Worm (Caenorhabditis elegans): Measurements from ENCODE around the gene tmem-131.

tmem-131 gene

ce11 chrIII:5013915-5014346, 16.0 kb upstream of the tmem-131 start (continued):
- TF ChIP-seq tag-97 (GFP tag; IDR thresholded peaks at IDR 0.05) (no peak), nhr-42 (GFP tag; IDR thresholded peaks at IDR 0.05) (no peak), php-3 (GFP tag; IDR thresholded peaks at IDR 0.05) (peak; percentile 71; the same call in 1 of the 2 replicates), fos-1 (tag; optimal IDR thresholded peaks at IDR 0.05) (no peak), dve-1 (tag; optimal IDR thresholded peaks at IDR 0.05; ENCODE audit: insufficient read depth) (peak; percentile 87), zip-11 (GFP tag; IDR thresholded peaks at IDR 0.05) (no peak), mdl-1 (tag; optimal IDR thresholded peaks at IDR 0.05) (peak; percentile 42 to 78), dmd-9 (GFP tag; IDR thresholded peaks at IDR 0.05) (no peak), hmg-1.1 (GFP tag; IDR thresholded peaks at IDR 0.05) (peak; percentile 93), ceh-20 (GFP tag; IDR thresholded peaks at IDR 0.05) (peak; percentile 65; the same call in 1 of the 2 replicates), skn-1 (tag; optimal IDR thresholded peaks at IDR 0.05) (no peak), jun-1 (tag; optimal IDR thresholded peaks at IDR 0.05) (no peak), F49E8.2 (tag; optimal IDR thresholded peaks at IDR 0.05; ENCODE audit: borderline replicate concordance) (no peak), vab-7 (GFP tag; IDR thresholded peaks at IDR 0.05) (0 out of 2 replicates have a peak, but pooled peaks have one; percentile 39), lsy-2 (tag; optimal IDR thresholded peaks at IDR 0.05) (peak; percentile 78 to 90), R02D3.7 (tag; optimal IDR thresholded peaks at IDR 0.05) (no peak), lim-7 (GFP tag; IDR thresholded peaks at IDR 0.05) (0 out of 2 replicates have a peak, but pooled peaks have one; percentile 35), dpl-1 (GFP tag; optimal IDR thresholded peaks at IDR 0.05) (peak; percentile 56), mep-1 (tag; optimal IDR thresholded peaks at IDR 0.05) (peak; percentile 97), cey-2 (tag; optimal IDR thresholded peaks at IDR 0.05; ENCODE audit: borderline replicate concordance, insufficient read depth) (peak; percentile 28), F10B5.3 (tag; optimal IDR thresholded peaks at IDR 0.05) (no peak), egl-27 (tag; optimal IDR thresholded peaks at IDR 0.05) (no peak), lir-3 (tag; optimal IDR thresholded peaks at IDR 0.05) (no peak), mxl-3 (GFP tag; optimal IDR thresholded peaks at IDR 0.05) (peak; percentile 73), nhr-111 (GFP tag; optimal IDR thresholded peaks at IDR 0.05) (no peak), hlh-11 (tag; optimal IDR thresholded peaks at IDR 0.05) (peak; percentile 94), unc-130 (GFP tag; optimal IDR thresholded peaks at IDR 0.05) (no peak), nhr-77 (tag; optimal IDR thresholded peaks at IDR 0.05) (peak; percentile 85), F26F4.8 (GFP tag; conservative IDR thresholded peaks at IDR 0.05) (no peak), aly-2 (tag; optimal IDR thresholded peaks at IDR 0.05) (no peak), ceh-32 (tag; optimal IDR thresholded peaks at IDR 0.05; ENCODE audit: poor library complexity) (no peak), snpc-4 (tag; optimal IDR thresholded peaks at IDR 0.05) (no peak), set-16 (GFP tag; IDR thresholded peaks at IDR 0.05) (peak; percentile 77), mxl-2 (GFP tag; conservative IDR thresholded peaks at IDR 0.05) (no peak), madf-9 (GFP tag; conservative IDR thresholded peaks at IDR 0.05) (no peak), sdz-12 (GFP tag; optimal IDR thresholded peaks at IDR 0.05) (no peak), fkh-10 (GFP tag; optimal IDR thresholded peaks at IDR 0.05) (peak; percentile 70), Y48G9A.11 (GFP tag; IDR thresholded peaks at IDR 0.05) (no peak), daf-19 (GFP tag; conservative IDR thresholded peaks at IDR 0.05) (no peak), madf-5 (GFP tag; IDR thresholded peaks at IDR 0.05) (0 out of 4 replicates have a peak, but pooled peaks of 1 of the 2 experiments have one; percentile 28), lin-29 (GFP tag; IDR thresholded peaks at IDR 0.05) (no peak), tra-1 (GFP tag; IDR thresholded peaks at IDR 0.05) (0 out of 2 replicates have a peak, but pooled peaks have one; percentile 34), unc-39 (tag; optimal IDR thresholded peaks at IDR 0.05) (no peak), ama-1 (optimal IDR thresholded peaks at IDR 0.05) (no peak), nhr-28 (tag; optimal IDR thresholded peaks at IDR 0.05) (peak; percentile 62), nhr-76 (tag; optimal IDR thresholded peaks at IDR 0.05) (no peak), ceh-62 (tag; optimal IDR thresholded peaks at IDR 0.05) (no peak), pqm-1 (tag; optimal IDR thresholded peaks at IDR 0.05) (no peak), ctbp-1 (GFP tag; IDR thresholded peaks at IDR 0.05) (peak; percentile 85), mdt-29 (GFP tag; IDR thresholded peaks at IDR 0.05) (no peak), zip-2 (tag; optimal IDR thresholded peaks at IDR 0.05) (peak; percentile 34), gei-8 (GFP tag; optimal IDR thresholded peaks at IDR 0.05) (peak; percentile 21)
